Fruit fly (Drosophila melanogaster) whole organism, embryonic: ENCODE results near the gene TfIIS.
A peak's percentile ranks its signal among the peaks of the same experiment; 100 is the strongest.

ENCODE experiments used
- ATbp ChIP-seq: fragments of 200-800 bp; sonication (Bioruptor generic); optimal IDR thresholded peaks from 2 replicates; lab custom pipeline; 2017; ENCODE audit warnings: missing biosample characterization, mild to moderate bottlenecking, missing genetic modification characterization, missing genetic modification reagents
- Adf1 ChIP-seq: fragments of 200-800 bp; sonication (Bioruptor generic); IDR thresholded peaks from 2 replicates; pipeline ENCODE4 v1.3.6; 2022; ENCODE audit warnings: missing biosample characterization, missing genetic modification characterization
- CG10543 ChIP-seq: fragments of 200-800 bp; sonication (Bioruptor generic); optimal IDR thresholded peaks from 3 replicates; lab custom pipeline; 2017; ENCODE audit warnings: missing biosample characterization, mild to moderate bottlenecking, missing genetic modification characterization, moderate library complexity
- CG12769 ChIP-seq: fragments of 200-800 bp; sonication (Bioruptor generic); optimal IDR thresholded peaks from 2 replicates; lab custom pipeline; 2019; ENCODE audit warnings: missing biosample characterization, mild to moderate bottlenecking, missing genetic modification characterization, moderate library complexity
- CG13287 ChIP-seq: fragments of 200-800 bp; sonication (Bioruptor generic); IDR thresholded peaks from 2 replicates; pipeline ENCODE4 v1.3.6; 2022; ENCODE audit warnings: missing biosample characterization, missing genetic modification characterization; ENCODE audit not compliant: partially characterized antibody
- CG14441 ChIP-seq: fragments of 200-800 bp; sonication (Bioruptor generic); IDR thresholded peaks from 2 replicates; pipeline ENCODE4 v1.3.6; 2022; ENCODE audit warnings: missing biosample characterization, missing genetic modification characterization
- CG14667 ChIP-seq: fragments of 200-800 bp; sonication (Bioruptor generic); IDR thresholded peaks from 2 replicates; pipeline ENCODE4 v1.3.6; 2022; ENCODE audit warnings: missing biosample characterization, missing genetic modification characterization
- CG14710 ChIP-seq: fragments of 200-800 bp; sonication (Bioruptor generic); optimal IDR thresholded peaks from 3 replicates; lab custom pipeline; 2019; ENCODE audit warnings: missing biosample characterization, mild to moderate bottlenecking, missing genetic modification characterization, moderate library complexity
- CG16779 ChIP-seq: fragments of 200-800 bp; sonication (Bioruptor generic); IDR thresholded peaks from 2 replicates; pipeline ENCODE4 v1.3.6; 2022; ENCODE audit warnings: missing biosample characterization, missing genetic modification characterization
- CG17568 ChIP-seq: fragments of 200-800 bp; sonication (Bioruptor generic); optimal IDR thresholded peaks from 2 replicates; lab custom pipeline; 2018; ENCODE audit warnings: missing biosample characterization, mild to moderate bottlenecking, missing genetic modification characterization, moderate library complexity
- CG18619 ChIP-seq: fragments of 200-800 bp; sonication (Bioruptor generic); optimal IDR thresholded peaks from 3 replicates; lab custom pipeline; 2017; ENCODE audit warnings: missing biosample characterization, mild to moderate bottlenecking, missing genetic modification characterization
- CG34376 ChIP-seq: fragments of 200-800 bp; sonication (Bioruptor generic); optimal IDR thresholded peaks from 2 replicates; lab custom pipeline; 2018; ENCODE audit warnings: missing biosample characterization, mild to moderate bottlenecking, missing genetic modification characterization
- CG3838 ChIP-seq: fragments of 200-800 bp; sonication (Bioruptor generic); optimal IDR thresholded peaks from 3 replicates; lab custom pipeline; 2016; ENCODE audit warnings: missing biosample characterization, missing genetic modification characterization
- CG4360 ChIP-seq: fragments of 200-800 bp; sonication (Bioruptor generic); IDR thresholded peaks from 2 replicates; pipeline ENCODE4 v1.3.6; 2022; ENCODE audit warnings: missing biosample characterization, missing genetic modification characterization
- CG6791 ChIP-seq: fragments of 200-800 bp; sonication (Bioruptor generic); IDR thresholded peaks from 3 replicates; pipeline ENCODE4 v1.3.6; 2022; ENCODE audit warnings: missing biosample characterization, missing genetic modification characterization; ENCODE audit not compliant: partially characterized antibody
- CG7745 ChIP-seq: fragments of 200-800 bp; sonication (Bioruptor generic); optimal IDR thresholded peaks from 2 replicates; lab custom pipeline; 2018; ENCODE audit warnings: missing biosample characterization, mild to moderate bottlenecking, missing genetic modification characterization, moderate library complexity
- CG8290 ChIP-seq, 3 experiments: fragments of 200-800 bp; sonication (Bioruptor generic); optimal IDR thresholded peaks; 2 replicates each; lab custom pipeline; 2016 to 2019; ENCODE audit warnings: missing biosample characterization in 3 of 3, missing genetic modification characterization in 3 of 3, mild to moderate bottlenecking in 2 of 3, moderate library complexity in 1 of 3
- D ChIP-seq, 2 experiments: fragments of 200-800 bp in 1 of 2; fragments of >200 bp in 1 of 2; sonication (Bioruptor generic) in 1 of 2; optimal IDR thresholded peaks; 2 replicates in 1 of 2; 3 replicates in 1 of 2; lab custom pipeline; 2017; ENCODE audit warnings: mild to moderate bottlenecking in 1 of 2, missing biosample characterization in 1 of 2, missing genetic modification characterization in 1 of 2, missing genetic modification reagents in 1 of 2
- Dbx ChIP-seq: fragments of 200-800 bp; sonication (Bioruptor generic); IDR thresholded peaks from 3 replicates; pipeline ENCODE4 v1.3.6; 2022; ENCODE audit warnings: missing biosample characterization, missing genetic modification characterization
- Doc3 ChIP-seq: fragments of 200-800 bp; sonication (Bioruptor generic); IDR thresholded peaks from 3 replicates; pipeline ENCODE4 v1.3.6; 2022; ENCODE audit warnings: missing biosample characterization, missing genetic modification characterization; ENCODE audit not compliant: partially characterized antibody
- Elba2 ChIP-seq: fragments of 200-800 bp; sonication (Bioruptor generic); optimal IDR thresholded peaks from 3 replicates; lab custom pipeline; 2016; ENCODE audit warnings: missing biosample characterization, missing genetic modification characterization
- Hand ChIP-seq: fragments of 200-800 bp; sonication (Bioruptor generic); optimal IDR thresholded peaks from 2 replicates; lab custom pipeline; 2017; ENCODE audit warnings: mild to moderate bottlenecking, missing biosample characterization, missing genetic modification reagents, missing genetic modification characterization
- Hey ChIP-seq: fragments of 200-800 bp; sonication (Bioruptor generic); optimal IDR thresholded peaks from 3 replicates; lab custom pipeline; 2018; ENCODE audit warnings: missing biosample characterization, mild to moderate bottlenecking, missing genetic modification characterization
- Hmx ChIP-seq: fragments of 200-800 bp; sonication (Bioruptor generic); optimal IDR thresholded peaks from 2 replicates; lab custom pipeline; 2016; ENCODE audit warnings: missing biosample characterization, missing genetic modification characterization
- Lim3 ChIP-seq: fragments of 200-800 bp; sonication (Bioruptor generic); IDR thresholded peaks from 2 replicates; pipeline ENCODE4 v1.3.6; 2022; ENCODE audit warnings: missing biosample characterization, missing genetic modification characterization
- MTF-1 ChIP-seq: fragments of 200-800 bp; sonication (Bioruptor generic); optimal IDR thresholded peaks from 2 replicates; lab custom pipeline; 2018; ENCODE audit warnings: missing biosample characterization, mild to moderate bottlenecking, missing genetic modification characterization, borderline replicate concordance
- Med ChIP-seq: fragments of 200-800 bp; sonication (Bioruptor generic); peaks from one replicate; lab custom pipeline; 2016; ENCODE audit warnings: missing biosample characterization, missing genetic modification characterization, mild to moderate bottlenecking, inconsistent platforms, moderate library complexity
- Neu2 ChIP-seq: fragments of 200-800 bp; sonication (Bioruptor generic); optimal IDR thresholded peaks from 3 replicates; lab custom pipeline; 2016; ENCODE audit warnings: missing biosample characterization, missing genetic modification characterization, borderline replicate concordance
- Vsx1 ChIP-seq: fragments of 200-800 bp; sonication (Bioruptor generic); optimal IDR thresholded peaks from 2 replicates; lab custom pipeline; 2017; ENCODE audit warnings: missing biosample characterization, mild to moderate bottlenecking, missing genetic modification characterization, missing genetic modification reagents
- abd-A ChIP-seq: fragments of 200-800 bp; sonication (Bioruptor generic); optimal IDR thresholded peaks from 3 replicates; lab custom pipeline; 2019; ENCODE audit warnings: missing biosample characterization, mild to moderate bottlenecking, missing genetic modification characterization, moderate library complexity
- amos ChIP-seq: fragments of 200-800 bp; sonication (Bioruptor generic); IDR thresholded peaks from 2 replicates; pipeline ENCODE4 v1.3.6; 2022; ENCODE audit warnings: missing biosample characterization, missing genetic modification characterization; ENCODE audit not compliant: partially characterized antibody
- br ChIP-seq: fragments of >200 bp; optimal IDR thresholded peaks from 2 replicates; lab custom pipeline; 2017
- ci ChIP-seq: fragments of 200-800 bp; sonication (Bioruptor generic); IDR thresholded peaks from 3 replicates; pipeline ENCODE4 v1.3.6; 2022; ENCODE audit warnings: missing biosample characterization, missing genetic modification characterization
- crc ChIP-seq: fragments of 200-800 bp; sonication (Bioruptor generic); optimal IDR thresholded peaks from 2 replicates; lab custom pipeline; 2016; ENCODE audit warnings: missing biosample characterization, missing genetic modification characterization
- crol ChIP-seq: fragments of 200-800 bp; sonication (Bioruptor generic); IDR thresholded peaks from 2 replicates; pipeline ENCODE4 v1.3.6; 2022; ENCODE audit warnings: missing biosample characterization, missing genetic modification characterization
- cwo ChIP-seq: fragments of 200-800 bp; sonication (Bioruptor generic); optimal IDR thresholded peaks from 3 replicates; lab custom pipeline; 2017; ENCODE audit warnings: missing biosample characterization, missing genetic modification characterization, mild to moderate bottlenecking, moderate library complexity, missing genetic modification reagents
- emc ChIP-seq: fragments of 200-800 bp; sonication (Bioruptor generic); optimal IDR thresholded peaks from 2 replicates; lab custom pipeline; 2016; ENCODE audit warnings: missing biosample characterization, missing genetic modification characterization
- exex ChIP-seq: fragments of 200-800 bp; sonication (Bioruptor generic); optimal IDR thresholded peaks from 4 replicates; lab custom pipeline; 2018; ENCODE audit warnings: missing biosample characterization, mild to moderate bottlenecking, missing genetic modification characterization, moderate library complexity
- ftz-f1 ChIP-seq: fragments of 200-800 bp; sonication (Bioruptor generic); optimal IDR thresholded peaks from 2 replicates; lab custom pipeline; 2016; ENCODE audit warnings: missing biosample characterization, missing genetic modification characterization
- grn ChIP-seq: fragments of 200-800 bp; sonication (Bioruptor generic); optimal IDR thresholded peaks from 3 replicates; lab custom pipeline; 2017; ENCODE audit warnings: missing biosample characterization, missing genetic modification characterization
- lilli ChIP-seq: fragments of 200-800 bp; sonication (Bioruptor generic); optimal IDR thresholded peaks from 3 replicates; lab custom pipeline; 2016; ENCODE audit warnings: missing biosample characterization, missing genetic modification characterization
- lola ChIP-seq, 3 experiments: fragments of >200 bp in 2 of 3; fragments of 200-800 bp in 1 of 3; sonication (Bioruptor generic) in 1 of 3; optimal IDR thresholded peaks; 2 replicates each; lab custom pipeline; 2017 to 2019; ENCODE audit warnings: missing biosample characterization in 3 of 3, missing genetic modification characterization in 3 of 3, mild to moderate bottlenecking in 1 of 3, moderate library complexity in 1 of 3
- row ChIP-seq: fragments of 200-800 bp; sonication (Bioruptor generic); IDR thresholded peaks from 3 replicates; pipeline ENCODE4 v1.3.6; 2022; ENCODE audit warnings: missing biosample characterization, missing genetic modification characterization
- sd ChIP-seq: fragments of 200-800 bp; sonication (Bioruptor generic); optimal IDR thresholded peaks from 3 replicates; lab custom pipeline; 2018; ENCODE audit warnings: missing biosample characterization, mild to moderate bottlenecking, missing genetic modification characterization, moderate library complexity
- sna ChIP-seq: fragments of 200-800 bp; sonication (Bioruptor generic); IDR thresholded peaks from 2 replicates; pipeline ENCODE4 v1.3.6; 2022; ENCODE audit warnings: missing biosample characterization, missing genetic modification characterization; ENCODE audit not compliant: partially characterized antibody
- sug ChIP-seq: fragments of 200-800 bp; optimal IDR thresholded peaks from 2 replicates; lab custom pipeline; 2019; ENCODE audit warnings: missing biosample characterization, mild to moderate bottlenecking, missing genetic modification characterization, moderate library complexity
- ttk ChIP-seq: fragments of 200-800 bp; sonication (Bioruptor generic); IDR thresholded peaks from 2 replicates; pipeline ENCODE4 v2.1.2; 2022; ENCODE audit warnings: missing biosample characterization, missing genetic modification characterization
- vnd ChIP-seq: fragments of 200-800 bp; sonication (Bioruptor generic); IDR thresholded peaks from 3 replicates; pipeline ENCODE4 v1.3.6; 2022; ENCODE audit warnings: missing biosample characterization, missing genetic modification characterization; ENCODE audit not compliant: partially characterized antibody

TfIIS gene

dm6 chr2L:15065663-15066062 lies 5.1 kb upstream of the TfIIS start (continued):
- TF ChIP-seq Doc3 (GFP tag; lab: Robert Waterston, UW) = 0 out of 3 replicates have a peak, but pooled peaks have one; percentile 33
- TF ChIP-seq crol (GFP tag; lab: Robert Waterston, UW) = peak; percentile 95
- peak; percentile 24; the same call in 1 of the 2 replicates for TF ChIP-seq ttk (GFP tag; lab: Robert Waterston, UW)
- peak; percentile 54; the same call in 1 of the 3 replicates for TF ChIP-seq ci (GFP tag; lab: Robert Waterston, UW)
- TF ChIP-seq Med (GFP tag; lab: Kevin White, UChicago) = peak; percentile 74
- TF ChIP-seq CG34376 (GFP tag; lab: Kevin White, UChicago) = peak; percentile 34
- TF ChIP-seq sug (tag; lab: Kevin White, UChicago) = peak; percentile 97
- TF ChIP-seq Hey (tag; lab: Kevin White, UChicago) = no peak
- peak; percentile 5 for TF ChIP-seq CG7745 (tag; lab: Kevin White, UChicago)
- TF ChIP-seq abd-A (tag; lab: Kevin White, UChicago) = no peak
- no peak; the same call in 1 of the 2 replicates for TF ChIP-seq Lim3
- peak; percentile 22 for TF ChIP-seq ftz-f1 (GFP tag; lab: Kevin White, UChicago)
- TF ChIP-seq grn (GFP tag; lab: Kevin White, UChicago) = peak; percentile 83
- peak; percentile 84 for TF ChIP-seq exex
- TF ChIP-seq Dbx = 0 out of 3 replicates have a peak, but pooled peaks have one; percentile 17
- TF ChIP-seq Adf1 = peak; percentile 22; the same call in 1 of the 2 replicates
- TF ChIP-seq CG6791 (GFP tag; lab: Robert Waterston, UW) = no peak
- TF ChIP-seq sd (tag; lab: Kevin White, UChicago) = peak; percentile 85
- peak; percentile 62 for TF ChIP-seq CG10543 (GFP tag; lab: Kevin White, UChicago)
- TF ChIP-seq Vsx1 (GFP tag; lab: Kevin White, UChicago) = peak; percentile 77
- peak; percentile 17 for TF ChIP-seq cwo
- TF ChIP-seq CG16779 (GFP tag; lab: Robert Waterston, UW) = 0 out of 2 replicates have a peak, but pooled peaks have one; percentile 51
- TF ChIP-seq CG8290 (GFP tag; optimal IDR thresholded peaks at IDR 0.05; lab: Kevin White, UChicago) = no peak
- peak in 1 of 2 experiments; percentile 22 for TF ChIP-seq CG8290 (tag; optimal IDR thresholded peaks at IDR 0.05; lab: Kevin White, UChicago)
- peak; percentile 97 for TF ChIP-seq CG12769 (tag; lab: Kevin White, UChicago)

- peak; percentile 56 for TF ChIP-seq CG8290 (GFP tag; optimal IDR thresholded peaks at IDR 0.05; lab: Kevin White, UChicago)
- TF ChIP-seq CG8290 (tag; optimal IDR thresholded peaks at IDR 0.05; lab: Kevin White, UChicago) = no peak
- TF ChIP-seq CG3838 (GFP tag; lab: Kevin White, UChicago) = no peak
- TF ChIP-seq amos (GFP tag; lab: Robert Waterston, UW) = no peak
- peak; percentile 7 for TF ChIP-seq CG14710 (tag; lab: Kevin White, UChicago)
- TF ChIP-seq Neu2 (GFP tag; lab: Kevin White, UChicago) = no peak
- TF ChIP-seq row (GFP tag; lab: Robert Waterston, UW) = peak; percentile 43
- TF ChIP-seq emc = no peak
- no peak for TF ChIP-seq CG13287 (GFP tag; lab: Robert Waterston, UW)
- TF ChIP-seq lilli (GFP tag; lab: Kevin White, UChicago) = peak; percentile 11
- TF ChIP-seq CG4360 = no peak
- no peak for TF ChIP-seq CG17568 (GFP tag; lab: Kevin White, UChicago)
- no peak for TF ChIP-seq Hand (GFP tag; lab: Kevin White, UChicago)
- TF ChIP-seq Hmx (GFP tag; lab: Kevin White, UChicago) = peak; percentile 34
- no peak for TF ChIP-seq CG18619 (GFP tag; lab: Kevin White, UChicago)
- TF ChIP-seq MTF-1 (GFP tag; lab: Kevin White, UChicago) = no peak
- no peak for TF ChIP-seq D (optimal IDR thresholded peaks at IDR 0.05; lab: Kevin White, UChicago)
- TF ChIP-seq D (GFP tag; optimal IDR thresholded peaks at IDR 0.05; lab: Kevin White, UChicago) = no peak
- TF ChIP-seq lola (GFP tag; optimal IDR thresholded peaks at IDR 0.05; lab: Kevin White, UChicago) = peak in 1 of 3 experiments; percentile 14
- no peak for TF ChIP-seq sug (tag; lab: Kevin White, UChicago)
- no peak for TF ChIP-seq sna (GFP tag; lab: Robert Waterston, UW)
- no peak for TF ChIP-seq CG14441 (GFP tag; lab: Robert Waterston, UW)
- TF ChIP-seq Elba2 = peak; percentile 89
- no peak for TF ChIP-seq vnd
- no peak for TF ChIP-seq br (lab: Kevin White, UChicago)
- TF ChIP-seq ATbp = no peak
- no peak for TF ChIP-seq crc (GFP tag; lab: Kevin White, UChicago)
- TF ChIP-seq CG14667 (GFP tag; lab: Robert Waterston, UW) = no peak
Observed at dm6 chr2L:15062095-15062494, 1.5 kb upstream of the TfIIS start.
